Fruit fly (Drosophila melanogaster) whole organism, embryonic: ENCODE results near the gene CG12594.
A peak's percentile ranks its signal among the peaks of the same experiment; 100 is the strongest.

Experiments
- Atf-2 ChIP-seq: fragments of 200-800 bp; sonication (Bioruptor generic); optimal IDR thresholded peaks from 2 replicates; lab custom pipeline; 2016; ENCODE audit warnings: missing biosample characterization, missing genetic modification characterization
- B-H1 ChIP-seq: fragments of 200-800 bp; sonication (Bioruptor generic); IDR thresholded peaks from 3 replicates; pipeline ENCODE4 v1.3.6; 2022; ENCODE audit warnings: missing biosample characterization, missing genetic modification characterization
- Blimp-1 ChIP-seq: fragments of 200-800 bp; sonication (Bioruptor generic); optimal IDR thresholded peaks from 3 replicates; lab custom pipeline; 2018; ENCODE audit warnings: missing biosample characterization, missing genetic modification characterization, mild to moderate bottlenecking, moderate library complexity, missing genetic modification reagents
- CG11398 ChIP-seq: fragments of 200-800 bp; sonication (Bioruptor generic); optimal IDR thresholded peaks from 2 replicates; lab custom pipeline; 2016; ENCODE audit warnings: missing biosample characterization, missing genetic modification characterization
- CG11504 ChIP-seq: fragments of 200-800 bp; sonication (Bioruptor generic); optimal IDR thresholded peaks from 3 replicates; lab custom pipeline; 2019; ENCODE audit warnings: missing biosample characterization, mild to moderate bottlenecking, missing genetic modification characterization, moderate library complexity
- CG12219 ChIP-seq: fragments of 200-800 bp; sonication (Bioruptor generic); optimal IDR thresholded peaks from 3 replicates; lab custom pipeline; 2018; ENCODE audit warnings: missing biosample characterization, mild to moderate bottlenecking, missing genetic modification characterization
- CG13287 ChIP-seq: fragments of 200-800 bp; sonication (Bioruptor generic); IDR thresholded peaks from 2 replicates; pipeline ENCODE4 v1.3.6; 2022; ENCODE audit warnings: missing biosample characterization, missing genetic modification characterization; ENCODE audit not compliant: partially characterized antibody
- CG14860 ChIP-seq: fragments of 200-800 bp; sonication (Bioruptor generic); IDR thresholded peaks from 3 replicates; pipeline ENCODE4 v1.3.6; 2022; ENCODE audit warnings: missing biosample characterization, missing genetic modification characterization; ENCODE audit not compliant: partially characterized antibody
- CG1529 ChIP-seq: fragments of 200-800 bp; sonication (Bioruptor generic); optimal IDR thresholded peaks from 3 replicates; lab custom pipeline; 2018; ENCODE audit warnings: missing biosample characterization, missing genetic modification characterization
- CG17568 ChIP-seq: fragments of 200-800 bp; sonication (Bioruptor generic); optimal IDR thresholded peaks from 2 replicates; lab custom pipeline; 2018; ENCODE audit warnings: missing biosample characterization, mild to moderate bottlenecking, missing genetic modification characterization, moderate library complexity
- CG17829 ChIP-seq: fragments of 200-800 bp; optimal IDR thresholded peaks from 2 replicates; lab custom pipeline; 2019; ENCODE audit warnings: missing biosample characterization, mild to moderate bottlenecking, missing genetic modification characterization, moderate library complexity
- CG2116 ChIP-seq: fragments of 200-800 bp; sonication (Bioruptor generic); optimal IDR thresholded peaks from 3 replicates; lab custom pipeline; 2018; ENCODE audit warnings: missing biosample characterization, mild to moderate bottlenecking, missing genetic modification characterization
- CG34422 ChIP-seq: fragments of 200-800 bp; sonication (Bioruptor generic); IDR thresholded peaks from 3 replicates; pipeline ENCODE4 v1.3.6; 2022; ENCODE audit warnings: missing biosample characterization, missing genetic modification characterization
- CG43689 ChIP-seq: fragments of 200-800 bp; sonication (Bioruptor generic); IDR thresholded peaks from 2 replicates; pipeline ENCODE4 v1.3.6; 2022; ENCODE audit warnings: missing biosample characterization, missing genetic modification characterization
- CG4617 ChIP-seq: fragments of 200-800 bp; sonication (Bioruptor generic); optimal IDR thresholded peaks from 3 replicates; lab custom pipeline; 2016; ENCODE audit warnings: missing biosample characterization, missing genetic modification characterization, borderline replicate concordance
- CG4854 ChIP-seq: fragments of 200-800 bp; sonication (Bioruptor generic); optimal IDR thresholded peaks from 2 replicates; lab custom pipeline; 2016; ENCODE audit warnings: missing biosample characterization, missing genetic modification characterization, inconsistent platforms
- CG8924 ChIP-seq: fragments of 200-800 bp; optimal IDR thresholded peaks from 3 replicates; lab custom pipeline; 2019; ENCODE audit warnings: missing biosample characterization, mild to moderate bottlenecking, missing genetic modification characterization, moderate library complexity
- CHES-1-like ChIP-seq: fragments of 200-800 bp; sonication (Bioruptor generic); optimal IDR thresholded peaks from 2 replicates; lab custom pipeline; 2016; ENCODE audit warnings: missing biosample characterization, missing genetic modification characterization
- Doc3 ChIP-seq: fragments of 200-800 bp; sonication (Bioruptor generic); IDR thresholded peaks from 3 replicates; pipeline ENCODE4 v1.3.6; 2022; ENCODE audit warnings: missing biosample characterization, missing genetic modification characterization; ENCODE audit not compliant: partially characterized antibody
- E2f2 ChIP-seq: fragments of 200-800 bp; sonication (Bioruptor generic); IDR thresholded peaks from 2 replicates; pipeline ENCODE4 v1.3.6; 2022; ENCODE audit warnings: missing biosample characterization, missing genetic modification characterization
- HLH54F ChIP-seq: fragments of 200-800 bp; sonication (Bioruptor generic); optimal IDR thresholded peaks from 3 replicates; lab custom pipeline; 2016; ENCODE audit warnings: missing biosample characterization, missing genetic modification characterization
- HmgZ ChIP-seq: fragments of 200-800 bp; sonication (Bioruptor generic); optimal IDR thresholded peaks from 2 replicates; lab custom pipeline; 2018; ENCODE audit warnings: missing biosample characterization, mild to moderate bottlenecking, missing genetic modification characterization
- Hmr ChIP-seq: fragments of 200-800 bp; sonication (Bioruptor generic); optimal IDR thresholded peaks from 3 replicates; lab custom pipeline; 2017; ENCODE audit warnings: mild to moderate bottlenecking, missing biosample characterization, missing genetic modification reagents, missing genetic modification characterization
- Lhr ChIP-seq: fragments of 200-800 bp; sonication (Bioruptor generic); optimal IDR thresholded peaks from 3 replicates; lab custom pipeline; 2017; ENCODE audit warnings: mild to moderate bottlenecking, missing biosample characterization, missing genetic modification reagents, missing genetic modification characterization
- Lpt ChIP-seq: fragments of >200 bp; optimal IDR thresholded peaks from 2 replicates; lab custom pipeline; 2018; ENCODE audit warnings: missing biosample characterization, missing genetic modification characterization
- MESR4 ChIP-seq: fragments of 200-800 bp; sonication (Bioruptor generic); optimal IDR thresholded peaks from 2 replicates; lab custom pipeline; 2018; ENCODE audit warnings: missing biosample characterization, mild to moderate bottlenecking, missing genetic modification characterization, moderate library complexity
- NfI ChIP-seq: fragments of 200-800 bp; sonication (Bioruptor generic); optimal IDR thresholded peaks from 3 replicates; lab custom pipeline; 2018; ENCODE audit warnings: missing biosample characterization, mild to moderate bottlenecking, missing genetic modification characterization, moderate library complexity
- Optix ChIP-seq: fragments of 200-800 bp; sonication (Bioruptor generic); IDR thresholded peaks from 3 replicates; pipeline ENCODE4 v1.3.6; 2022; ENCODE audit warnings: missing biosample characterization, missing genetic modification characterization
- Sry-δ ChIP-seq: fragments of 200-800 bp; sonication (Bioruptor generic); optimal IDR thresholded peaks from 2 replicates; lab custom pipeline; 2016; ENCODE audit warnings: missing biosample characterization, missing genetic modification characterization
- Ssrp ChIP-seq: fragments of 200-800 bp; sonication (Bioruptor generic); optimal IDR thresholded peaks from 2 replicates; lab custom pipeline; 2018; ENCODE audit warnings: missing biosample characterization, mild to moderate bottlenecking, missing genetic modification characterization, moderate library complexity
- Tbp ChIP-seq: fragments of >200 bp; optimal IDR thresholded peaks from 2 replicates; lab custom pipeline; 2018; ENCODE audit warnings: missing biosample characterization, missing genetic modification characterization
- aop ChIP-seq: fragments of 200-800 bp; sonication (Bioruptor generic); IDR thresholded peaks from 2 replicates; pipeline ENCODE4 v1.3.6; 2022; ENCODE audit warnings: missing biosample characterization, missing genetic modification characterization
- ato ChIP-seq: fragments of 200-800 bp; sonication (Bioruptor generic); IDR thresholded peaks from 2 replicates; pipeline ENCODE4 v1.3.6; 2022; ENCODE audit warnings: missing biosample characterization, missing genetic modification characterization; ENCODE audit not compliant: partially characterized antibody
- dmrt11E ChIP-seq: fragments of 200-800 bp; sonication (Bioruptor generic); optimal IDR thresholded peaks from 3 replicates; lab custom pipeline; 2018; ENCODE audit warnings: missing biosample characterization, mild to moderate bottlenecking, missing genetic modification characterization, moderate library complexity
- exex ChIP-seq: fragments of 200-800 bp; sonication (Bioruptor generic); optimal IDR thresholded peaks from 4 replicates; lab custom pipeline; 2018; ENCODE audit warnings: missing biosample characterization, mild to moderate bottlenecking, missing genetic modification characterization, moderate library complexity
- gcm2 ChIP-seq: fragments of 200-800 bp; sonication (Bioruptor generic); optimal IDR thresholded peaks from 2 replicates; lab custom pipeline; 2016; ENCODE audit warnings: missing biosample characterization, missing genetic modification characterization
- grau ChIP-seq: fragments of 200-800 bp; optimal IDR thresholded peaks from 3 replicates; lab custom pipeline; 2019; ENCODE audit warnings: missing biosample characterization, mild to moderate bottlenecking, missing genetic modification characterization, moderate library complexity
- lbe ChIP-seq: fragments of 200-800 bp; sonication (Bioruptor generic); optimal IDR thresholded peaks from 2 replicates; lab custom pipeline; 2016; ENCODE audit warnings: missing biosample characterization, mild to moderate bottlenecking, missing genetic modification characterization
- lov ChIP-seq, 2 experiments: fragments of 200-800 bp in 1 of 2; fragments of >200 bp in 1 of 2; sonication (Bioruptor generic) in 1 of 2; IDR thresholded peaks in 1 of 2; optimal IDR thresholded peaks in 1 of 2; 2 replicates in 1 of 2; 3 replicates in 1 of 2; pipeline versions ENCODE4 v1.3.6 to Lab custom; 2017 to 2022; ENCODE audit warnings: missing biosample characterization in 1 of 2, missing genetic modification characterization in 1 of 2
- phol ChIP-seq: fragments of 200-800 bp; sonication (Bioruptor generic); optimal IDR thresholded peaks from 3 replicates; lab custom pipeline; 2018; ENCODE audit warnings: missing biosample characterization, mild to moderate bottlenecking, missing genetic modification characterization, moderate library complexity
- sens ChIP-seq: fragments of 200-800 bp; sonication (Bioruptor generic); peaks from one replicate; lab custom pipeline; 2016; ENCODE audit warnings: missing biosample characterization, missing genetic modification characterization
- stc ChIP-seq: fragments of 200-800 bp; sonication (Bioruptor generic); IDR thresholded peaks from 2 replicates; pipeline ENCODE4 v1.3.6; 2022; ENCODE audit warnings: missing biosample characterization, missing genetic modification characterization
- trem ChIP-seq: fragments of 200-800 bp; optimal IDR thresholded peaks from 3 replicates; lab custom pipeline; 2019; ENCODE audit warnings: missing biosample characterization, mild to moderate bottlenecking, missing genetic modification characterization, moderate library complexity
- ttk ChIP-seq: fragments of 200-800 bp; sonication (Bioruptor generic); IDR thresholded peaks from 2 replicates; pipeline ENCODE4 v2.1.2; 2022; ENCODE audit warnings: missing biosample characterization, missing genetic modification characterization
- twi ChIP-seq: fragments of 200-800 bp; optimal IDR thresholded peaks from 2 replicates; lab custom pipeline; 2019; ENCODE audit warnings: missing biosample characterization, mild to moderate bottlenecking, missing genetic modification characterization, moderate library complexity
- unc-4 ChIP-seq: fragments of 200-800 bp; sonication (Bioruptor generic); IDR thresholded peaks from 2 replicates; pipeline ENCODE4 v1.3.6; 2022; ENCODE audit warnings: missing biosample characterization, missing genetic modification characterization; ENCODE audit not compliant: partially characterized antibody
- usp ChIP-seq: fragments of >200 bp; optimal IDR thresholded peaks from 2 replicates; lab custom pipeline; 2017; ENCODE audit warnings: missing biosample characterization, missing genetic modification characterization
- zen ChIP-seq: fragments of 200-800 bp; sonication (Bioruptor generic); optimal IDR thresholded peaks from 3 replicates; lab custom pipeline; 2018; ENCODE audit warnings: missing biosample characterization, mild to moderate bottlenecking, missing genetic modification characterization, moderate library complexity

Gene CG12594

dm6 chr3R:11678016-11678415 lies 43.5 kb upstream of the CG12594 start, which contains the start of gene CG18476 (continued):
- TF ChIP-seq trem (tag; lab: Kevin White, UChicago) (peak; percentile 93), Tbp (no peak), NfI (GFP tag; lab: Kevin White, UChicago) (peak; percentile 88), B-H1 (GFP tag; lab: Robert Waterston, UW) (peak; percentile 92), Lpt (no peak), CG14860 (GFP tag; lab: Robert Waterston, UW) (no peak)

DNA sequence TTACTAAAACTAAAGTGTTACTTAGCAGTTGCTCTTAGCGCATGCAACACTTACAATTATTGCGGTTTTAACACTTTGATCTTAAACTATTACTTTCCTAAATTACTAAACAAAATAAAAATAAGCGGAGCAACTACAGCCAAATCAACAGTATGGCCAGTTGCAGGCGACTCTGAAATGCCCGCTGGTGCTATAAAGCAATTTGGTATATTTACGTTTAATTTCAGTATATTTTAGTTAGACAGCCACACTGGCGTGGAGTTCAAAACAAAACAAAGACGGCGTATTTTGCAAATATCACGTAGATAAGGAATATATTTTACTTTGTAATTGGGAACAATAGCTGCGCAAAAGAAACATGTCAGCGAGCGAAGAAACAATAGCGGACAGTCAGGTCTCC lies 42.0 kb upstream of the CG12594 start, which contains the start of the genes Taf12 and Ho:
TSS of gene Taf12 (minus strand) at position 178 of the 400 bp plus-strand sequence.
TSS of gene Ho (plus strand) at position 231 of the 400 bp plus-strand sequence.
- TF ChIP-seq CG4617 (GFP tag; lab: Kevin White, UChicago) (peak; percentile 93), CG1529 (GFP tag; lab: Kevin White, UChicago) (no peak), CG17829 (tag; lab: Kevin White, UChicago) (peak; percentile 42), exex (tag; lab: Kevin White, UChicago) (peak; percentile 36), HLH54F (no peak), CG4854 (GFP tag; lab: Kevin White, UChicago) (no peak), ato (no peak), Hmr (GFP tag; lab: Kevin White, UChicago) (peak; percentile 30), CG34422 (GFP tag; lab: Robert Waterston, UW) (0 out of 3 replicates have a peak, but pooled peaks have one; percentile 15), ttk (GFP tag; lab: Robert Waterston, UW) (no peak), lov (optimal IDR thresholded peaks at IDR 0.05; lab: Kevin White, UChicago) (no peak), lov (GFP tag; IDR thresholded peaks at IDR 0.05; lab: Robert Waterston, UW) (no peak), Ssrp (tag; lab: Kevin White, UChicago) (no peak), aop (GFP tag; lab: Robert Waterston, UW) (no peak), lbe (GFP tag; lab: Kevin White, UChicago) (peak; percentile 6), Optix (no peak), grau (peak; percentile 28), Lhr (peak; percentile 26), Blimp-1 (GFP tag; lab: Kevin White, UChicago) (no peak), gcm2 (no peak), CG43689 (no peak), HmgZ (tag; lab: Kevin White, UChicago) (peak; percentile 42), CG2116 (GFP tag; lab: Kevin White, UChicago) (peak; percentile 15), CG8924 (tag; lab: Kevin White, UChicago) (peak; percentile 45), E2f2 (GFP tag; lab: Robert Waterston, UW) (peak; percentile 75), stc (GFP tag; lab: Robert Waterston, UW) (0 out of 2 replicates have a peak, but pooled peaks have one; percentile 7), CG11504 (tag; lab: Kevin White, UChicago) (peak; percentile 31), dmrt11E (tag; lab: Kevin White, UChicago) (no peak), CG17568 (GFP tag; lab: Kevin White, UChicago) (peak; percentile 6), Sry-δ (peak; percentile 17), sens (peak; percentile 21), Doc3 (GFP tag; lab: Robert Waterston, UW) (no peak), CG12219 (GFP tag; lab: Kevin White, UChicago) (no peak), phol (peak; percentile 30), zen (tag; lab: Kevin White, UChicago) (peak; percentile 63), twi (tag; lab: Kevin White, UChicago) (no peak), Atf-2 (GFP tag; lab: Kevin White, UChicago) (no peak), usp (no peak), unc-4 (GFP tag; lab: Robert Waterston, UW) (0 out of 2 replicates have a peak, but pooled peaks have one; percentile 28), CG11398 (GFP tag; lab: Kevin White, UChicago) (no peak), CHES-1-like (GFP tag; lab: Kevin White, UChicago) (peak; percentile 36), MESR4 (peak; percentile 81), trem (tag; lab: Kevin White, UChicago) (peak; percentile 72), CG13287 (GFP tag; lab: Robert Waterston, UW) (peak; percentile 41; the same call in 1 of the 2 replicates)
